Fruit fly (Drosophila melanogaster) whole organism: ENCODE data around the gene dj.

ENCODE experiments used
- CG8478 ChIP-seq: fragments of >200 bp; optimal IDR thresholded peaks from 2 replicates; lab custom pipeline; 2018; ENCODE audit warnings: inconsistent platforms
- EcR ChIP-seq, 2 experiments: fragments of >200 bp; optimal IDR thresholded peaks; 2 replicates each; lab custom pipeline; 2017; ENCODE audit warnings: missing biosample characterization in 2 of 2, missing genetic modification characterization in 2 of 2, missing genetic modification reagents in 2 of 2
- pan ChIP-seq: fragments of >200 bp; optimal IDR thresholded peaks from 2 replicates; lab custom pipeline; 2017
- psq ChIP-seq: fragments of >200 bp; optimal IDR thresholded peaks from 2 replicates; lab custom pipeline; 2017
- usp ChIP-seq: fragments of >200 bp; optimal IDR thresholded peaks from 2 replicates; lab custom pipeline; 2017; ENCODE audit warnings: missing biosample characterization, missing genetic modification characterization, mixed read lengths

DNA sequence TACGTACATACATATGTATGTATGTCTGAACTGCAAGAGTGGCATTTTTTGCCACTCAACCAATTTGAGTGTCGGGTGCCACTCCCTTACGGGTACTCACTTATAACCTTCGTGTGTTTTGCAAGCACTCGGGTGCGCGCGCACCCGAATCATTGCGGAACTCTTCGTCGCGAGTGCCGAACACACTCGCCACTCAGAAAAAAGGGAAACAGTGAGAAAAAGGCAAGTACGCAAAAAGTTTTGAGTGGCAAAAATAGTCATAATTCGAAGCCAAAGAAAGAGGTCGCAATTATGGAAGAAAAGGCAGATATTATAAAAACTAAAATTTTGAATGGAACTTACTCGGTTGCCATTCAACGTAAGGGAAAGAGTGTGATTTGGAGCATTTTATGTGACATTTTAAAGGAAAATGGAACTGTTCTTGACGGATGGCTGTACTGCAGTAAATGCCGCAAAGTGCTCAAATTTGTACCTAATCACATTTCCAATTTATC is 31.3 kb downstream of the dj start:
- peak; percentile 87 for TF ChIP-seq pan (lab: Kevin White, UChicago)
- no peak for TF ChIP-seq CG8478 (lab: Kevin White, UChicago)
- no peak for TF ChIP-seq EcR (GFP tag; optimal IDR thresholded peaks at IDR 0.05; lab: Kevin White, UChicago)
- no peak for TF ChIP-seq usp (GFP tag; lab: Kevin White, UChicago)
- TF ChIP-seq psq (lab: Kevin White, UChicago), result no peak
